Worm (Caenorhabditis elegans): ENCODE results near the gene fat-3.

DNA sequence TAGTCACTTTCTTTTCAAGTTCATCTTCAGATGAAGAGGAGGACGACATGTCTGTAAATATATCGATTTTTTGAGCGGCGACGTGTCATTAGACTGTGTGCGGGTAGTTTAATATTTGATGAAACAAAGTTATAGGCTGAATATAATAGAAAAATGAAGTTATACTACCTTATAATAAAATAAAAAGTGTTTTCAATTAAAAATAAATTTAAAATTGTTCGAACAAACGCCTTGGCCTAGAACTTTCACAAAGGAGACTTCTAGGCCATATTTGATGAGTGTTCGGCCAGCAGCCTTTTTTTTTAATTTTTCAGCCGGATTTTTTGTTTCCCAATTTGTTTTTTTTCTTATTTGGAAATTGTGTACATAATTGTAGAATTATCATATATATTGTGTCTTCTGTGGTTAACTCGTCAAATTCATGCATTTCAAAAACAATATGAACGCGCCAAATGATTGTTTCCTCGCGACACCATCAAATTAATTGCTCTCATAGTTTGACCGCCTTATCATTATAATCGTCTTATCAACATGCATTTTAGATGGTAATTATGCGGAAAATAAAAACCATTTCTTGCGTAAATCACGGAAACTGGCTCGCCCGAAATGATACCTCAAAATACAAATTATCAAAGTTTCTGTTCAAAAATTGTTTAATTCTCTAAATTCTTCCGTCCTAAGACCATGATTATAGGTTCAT is 5.4 kb upstream of the fat-3 start, which contains the start of gene T13F2.2:
- no peak for TF ChIP-seq egl-27 (tag; optimal IDR thresholded peaks at IDR 0.05)
- no peak for TF ChIP-seq zfp-2 (tag; optimal IDR thresholded peaks at IDR 0.05)
- no peak for TF ChIP-seq madf-9 (GFP tag; conservative IDR thresholded peaks at IDR 0.05)
- no peak for TF ChIP-seq nhr-237 (tag; optimal IDR thresholded peaks at IDR 0.05)
- no peak for TF ChIP-seq ZK546.5 (tag; optimal IDR thresholded peaks at IDR 0.05)
- no peak for TF ChIP-seq pha-4 (GFP tag; IDR thresholded peaks at IDR 0.05)
- no peak for TF ChIP-seq pha-4 (tag; optimal IDR thresholded peaks at IDR 0.05)
- peak in 1 of 2 experiments; percentile 15 for TF ChIP-seq lsy-2 (tag; optimal IDR thresholded peaks at IDR 0.05)
- TF ChIP-seq mxl-2 (GFP tag; conservative IDR thresholded peaks at IDR 0.05) = no peak
- TF ChIP-seq Y5F2A.4 (GFP tag; optimal IDR thresholded peaks at IDR 0.05) = no peak
- no peak for TF ChIP-seq ceh-32 (tag; optimal IDR thresholded peaks at IDR 0.05; ENCODE audit: poor library complexity)
- no peak for TF ChIP-seq ces-1 (GFP tag; optimal IDR thresholded peaks at IDR 0.05)
- no peak for TF ChIP-seq tag-97 (GFP tag; IDR thresholded peaks at IDR 0.05)
